Worm (Caenorhabditis elegans) whole organism, L1 larva: ENCODE data around the gene pat-3.

ENCODE experiments used
- C04F5.9 ChIP-seq: sonication (generic microtip); optimal IDR thresholded peaks from 2 replicates; lab custom pipeline; 2016; ENCODE audit warnings: missing genetic modification characterization, missing compliant biosample characterization
- alr-1 ChIP-seq: fragments of 200-800 bp; sonication (Bioruptor generic); optimal IDR thresholded peaks from 2 replicates; lab custom pipeline; 2018; ENCODE audit warnings: borderline replicate concordance, mild to moderate bottlenecking, missing genetic modification characterization, missing compliant biosample characterization
- ama-1 ChIP-seq: fragments of 150-350 bp; optimal IDR thresholded peaks from 2 replicates; lab custom pipeline; 2014
- ceh-63 ChIP-seq: fragments of 200-800 bp; sonication (Bioruptor generic); optimal IDR thresholded peaks from 2 replicates; lab custom pipeline; 2018; ENCODE audit warnings: mild to moderate bottlenecking, missing genetic modification characterization, missing compliant biosample characterization
- ceh-8 ChIP-seq: fragments of 200-800 bp; sonication (Bioruptor generic); optimal IDR thresholded peaks from 2 replicates; lab custom pipeline; 2018; ENCODE audit warnings: mild to moderate bottlenecking, missing genetic modification characterization, moderate library complexity, missing compliant biosample characterization
- ceh-82 ChIP-seq, 3 experiments: fragments of 150-350 bp in 1 of 3; sonication (generic microtip) in 2 of 3; optimal IDR thresholded peaks; 2 replicates each; lab custom pipeline; 2014 to 2017; ENCODE audit warnings: missing biosample characterization in 3 of 3, missing genetic modification characterization in 3 of 3
- ceh-88 ChIP-seq: fragments of 200-800 bp; sonication (Bioruptor generic); IDR thresholded peaks from 2 replicates; pipeline ENCODE4 v1.3.6; 2022; ENCODE audit warnings: missing genetic modification characterization, missing compliant biosample characterization
- ceh-90 ChIP-seq: sonication (generic microtip); optimal IDR thresholded peaks from 2 replicates; lab custom pipeline; 2016; ENCODE audit warnings: missing genetic modification characterization, missing compliant biosample characterization
- ces-1 ChIP-seq: fragments of 150-350 bp; optimal IDR thresholded peaks from 2 replicates; lab custom pipeline; 2014; ENCODE audit warnings: missing biosample characterization, missing genetic modification reagents, missing genetic modification characterization
- dsc-1 ChIP-seq: sonication (generic microtip); optimal IDR thresholded peaks from 2 replicates; lab custom pipeline; 2016; ENCODE audit warnings: mild to moderate bottlenecking, missing genetic modification characterization, missing compliant biosample characterization
- efl-1 ChIP-seq, 4 experiments: fragments of 150-350 bp; optimal IDR thresholded peaks in 3 of 4; peaks in 1 of 4; 1 replicate in 1 of 4; 2 replicates in 3 of 4; lab custom pipeline; 2014; ENCODE audit warnings: missing biosample characterization in 2 of 4, missing genetic modification characterization in 2 of 4, missing genetic modification reagents in 2 of 4
- egl-13 ChIP-seq: sonication (generic microtip); optimal IDR thresholded peaks from 2 replicates; lab custom pipeline; 2016; ENCODE audit warnings: missing genotype, missing genetic modification reagents, missing genetic modification characterization, missing compliant biosample characterization
- elt-2 ChIP-seq: sonication (generic microtip); optimal IDR thresholded peaks from 2 replicates; lab custom pipeline; 2016; ENCODE audit warnings: missing genetic modification characterization, mild to moderate bottlenecking, inconsistent platforms, missing compliant biosample characterization, missing genetic modification reagents
- fkh-10 ChIP-seq: sonication (generic microtip); optimal IDR thresholded peaks from 2 replicates; lab custom pipeline; 2017; ENCODE audit warnings: missing biosample characterization, missing genetic modification reagents, missing genetic modification characterization
- fkh-4 ChIP-seq: sonication (generic microtip); optimal IDR thresholded peaks from 2 replicates; lab custom pipeline; 2016; ENCODE audit warnings: missing compliant biosample characterization, missing genetic modification characterization, borderline replicate concordance
- hlh-17 ChIP-seq: fragments of 200-800 bp; sonication (Bioruptor generic); optimal IDR thresholded peaks from 2 replicates; lab custom pipeline; 2018; ENCODE audit warnings: missing genetic modification characterization, mild to moderate bottlenecking, missing compliant biosample characterization, moderate library complexity, borderline replicate concordance
- hpl-2 ChIP-seq: fragments of 150-350 bp; optimal IDR thresholded peaks from 2 replicates; lab custom pipeline; 2014; ENCODE audit warnings: missing biosample characterization, missing genetic modification reagents, missing genetic modification characterization
- isw-1 ChIP-seq: fragments of 200-800 bp; sonication (Bioruptor generic); IDR thresholded peaks from 2 replicates; pipeline ENCODE4 v1.3.6; 2022; ENCODE audit warnings: missing genetic modification characterization, missing compliant biosample characterization
- jun-1 ChIP-seq: fragments of 150-350 bp; optimal IDR thresholded peaks from 2 replicates; lab custom pipeline; 2014; ENCODE audit warnings: missing biosample characterization, missing genetic modification reagents, missing genetic modification characterization
- lin-13 ChIP-seq: fragments of 150-350 bp; optimal IDR thresholded peaks from 2 replicates; lab custom pipeline; 2014; ENCODE audit warnings: missing biosample characterization, missing genetic modification reagents, missing genetic modification characterization
- lin-14 ChIP-seq: fragments of 200-800 bp; sonication (Bioruptor generic); optimal IDR thresholded peaks from 2 replicates; lab custom pipeline; 2018; ENCODE audit warnings: mild to moderate bottlenecking, missing genetic modification characterization, moderate library complexity, missing compliant biosample characterization
- lin-15B ChIP-seq: fragments of 150-350 bp; sonication (generic microtip); optimal IDR thresholded peaks from 3 replicates; lab custom pipeline; 2014; ENCODE audit warnings: missing biosample characterization, missing genetic modification characterization
- mdl-1 ChIP-seq, 2 experiments: fragments of 150-350 bp; optimal IDR thresholded peaks; 2 replicates each; lab custom pipeline; 2014 to 2017; ENCODE audit warnings: missing biosample characterization in 2 of 2, missing genetic modification characterization in 2 of 2, inconsistent platforms in 1 of 2
- mef-2 ChIP-seq: fragments of 150-350 bp; optimal IDR thresholded peaks from 2 replicates; lab custom pipeline; 2014; ENCODE audit warnings: missing biosample characterization, missing genetic modification characterization
- nhr-11 ChIP-seq: fragments of 150-350 bp; optimal IDR thresholded peaks from 2 replicates; lab custom pipeline; 2014; ENCODE audit warnings: missing biosample characterization, missing genetic modification characterization
- nhr-19 ChIP-seq: fragments of 200-800 bp; sonication (Bioruptor generic); conservative IDR thresholded peaks from 2 replicates; pipeline ENCODE4 v1.3.6; 2022; ENCODE audit warnings: missing genetic modification characterization, missing compliant biosample characterization
- nhr-20 ChIP-seq: sonication (generic microtip); optimal IDR thresholded peaks from 2 replicates; lab custom pipeline; 2016; ENCODE audit warnings: mild to moderate bottlenecking, missing genetic modification characterization, missing compliant biosample characterization
- nhr-28 ChIP-seq: fragments of 150-350 bp; optimal IDR thresholded peaks from 2 replicates; lab custom pipeline; 2014; ENCODE audit warnings: missing biosample characterization, missing genetic modification characterization
- nhr-77 ChIP-seq: fragments of 150-350 bp; optimal IDR thresholded peaks from 2 replicates; lab custom pipeline; 2014; ENCODE audit warnings: missing biosample characterization, missing genetic modification characterization
- nhr-84 ChIP-seq: sonication (generic microtip); optimal IDR thresholded peaks from 2 replicates; lab custom pipeline; 2017; ENCODE audit warnings: missing biosample characterization, missing genetic modification characterization
- nhr-85 ChIP-seq: sonication (generic microtip); peaks from one replicate; lab custom pipeline; 2016; ENCODE audit warnings: missing genetic modification characterization, inconsistent platforms, missing compliant biosample characterization
- nhr-90 ChIP-seq: sonication (generic microtip); optimal IDR thresholded peaks from 2 replicates; lab custom pipeline; 2016; ENCODE audit warnings: mild to moderate bottlenecking, missing genetic modification characterization, missing compliant biosample characterization; ENCODE audit not compliant: poor library complexity
- pax-3 ChIP-seq: fragments of 200-800 bp; sonication (Bioruptor generic); optimal IDR thresholded peaks from 2 replicates; lab custom pipeline; 2018; ENCODE audit warnings: mild to moderate bottlenecking, missing genetic modification characterization, moderate library complexity, missing compliant biosample characterization
- pqm-1 ChIP-seq: sonication (generic microtip); optimal IDR thresholded peaks from 3 replicates; lab custom pipeline; 2017; ENCODE audit warnings: missing biosample characterization, missing genetic modification characterization
- rnt-1 ChIP-seq: sonication (generic microtip); optimal IDR thresholded peaks from 2 replicates; lab custom pipeline; 2016; ENCODE audit warnings: mild to moderate bottlenecking, missing genetic modification characterization, moderate library complexity, missing compliant biosample characterization
- skn-1 ChIP-seq: fragments of 150-350 bp; optimal IDR thresholded peaks from 2 replicates; lab custom pipeline; 2014; ENCODE audit warnings: missing biosample characterization, missing genetic modification characterization
- snpc-4 ChIP-seq: fragments of 150-350 bp; optimal IDR thresholded peaks from 2 replicates; lab custom pipeline; 2014; ENCODE audit warnings: missing biosample characterization, missing genetic modification characterization
- sptf-1 ChIP-seq: fragments of 150-350 bp; optimal IDR thresholded peaks from 2 replicates; lab custom pipeline; 2014; ENCODE audit warnings: missing biosample characterization, missing genetic modification characterization
- swsn-7 ChIP-seq: sonication (generic microtip); optimal IDR thresholded peaks from 2 replicates; lab custom pipeline; 2016; ENCODE audit warnings: missing genetic modification characterization, missing compliant biosample characterization
- tbx-2 ChIP-seq: sonication (generic microtip); optimal IDR thresholded peaks from 2 replicates; lab custom pipeline; 2016; ENCODE audit warnings: missing genetic modification characterization, missing compliant biosample characterization
- tlp-1 ChIP-seq: fragments of 150-350 bp; optimal IDR thresholded peaks from 2 replicates; lab custom pipeline; 2014; ENCODE audit warnings: missing biosample characterization, missing genetic modification characterization
- xbp-1 ChIP-seq: sonication (generic microtip); optimal IDR thresholded peaks from 2 replicates; lab custom pipeline; 2016; ENCODE audit warnings: missing genetic modification characterization, missing compliant biosample characterization
- zag-1 ChIP-seq: fragments of 150-350 bp; optimal IDR thresholded peaks from 2 replicates; lab custom pipeline; 2014; ENCODE audit warnings: missing biosample characterization, missing genetic modification characterization

Gene pat-3

ce11 chrIII:3887586-3887985 lies 26.4 kb downstream of the pat-3 start (continued):
- TF ChIP-seq nhr-19 (no peak), nhr-90 (tag; lab: Kevin White, UChicago) (no peak), ceh-88 (GFP tag; lab: Robert Waterston, UW) (no peak), isw-1 (GFP tag; lab: Robert Waterston, UW) (no peak), pqm-1 (tag; lab: Kevin White, UChicago) (peak; percentile 59), rnt-1 (tag; lab: Kevin White, UChicago) (no peak), nhr-11 (tag; lab: Kevin White, UChicago) (no peak), fkh-4 (tag; lab: Kevin White, UChicago) (no peak), lin-15B (tag; lab: Kevin White, UChicago) (peak; percentile 57), mef-2 (tag; lab: Kevin White, UChicago) (no peak), alr-1 (no peak), ceh-8 (GFP tag; lab: Kevin White, UChicago) (no peak), pax-3 (no peak), nhr-20 (tag; lab: Kevin White, UChicago) (peak; percentile 24), ceh-82 (tag; optimal IDR thresholded peaks at IDR 0.05; lab: Kevin White, UChicago) (peak in 1 of 3 experiments; percentile 12), ceh-90 (no peak), sptf-1 (no peak), tlp-1 (tag; lab: Kevin White, UChicago) (no peak), fkh-10 (GFP tag; lab: Kevin White, UChicago) (no peak), ces-1 (no peak), hpl-2 (GFP tag; lab: Kevin White, UChicago) (no peak), xbp-1 (tag; lab: Kevin White, UChicago) (no peak), nhr-77 (tag; lab: Kevin White, UChicago) (peak; percentile 10), nhr-28 (no peak), egl-13 (no peak), lin-14 (GFP tag; lab: Kevin White, UChicago) (peak; percentile 58), hlh-17 (GFP tag; lab: Kevin White, UChicago) (no peak), jun-1 (tag; lab: Kevin White, UChicago) (peak; percentile 15), elt-2 (peak; percentile 29)

ce11 chrIII:3883146-3883545 lies 30.8 kb downstream of the pat-3 start:
- TF ChIP-seq lin-13 (GFP tag; lab: Kevin White, UChicago) = no peak
- TF ChIP-seq lin-14 (GFP tag; lab: Kevin White, UChicago) = peak; percentile 62
- TF ChIP-seq tbx-2 (tag; lab: Kevin White, UChicago) = no peak
- peak; percentile 7 for TF ChIP-seq zag-1 (tag; lab: Kevin White, UChicago)
- TF ChIP-seq dsc-1 (tag; lab: Kevin White, UChicago) = peak; percentile 68
- TF ChIP-seq C04F5.9 (tag; lab: Kevin White, UChicago) = no peak

- TF ChIP-seq swsn-7 (tag; lab: Kevin White, UChicago) (no peak), ceh-63 (no peak), mef-2 (tag; lab: Kevin White, UChicago) (no peak), nhr-85 (tag; lab: Kevin White, UChicago) (peak; percentile 54), nhr-84 (no peak), efl-1 (optimal IDR thresholded peaks at IDR 0.05; lab: Kevin White, UChicago) (no peak), efl-1 (GFP tag; optimal IDR thresholded peaks at IDR 0.05 in 1 of 2; lab: Kevin White, UChicago) (peak in 1 of 2 experiments; percentile 87), ama-1 (lab: Kevin White, UChicago) (no peak), skn-1 (peak; percentile 79), mdl-1 (tag; optimal IDR thresholded peaks at IDR 0.05; lab: Kevin White, UChicago) (no peak), snpc-4 (tag; lab: Kevin White, UChicago) (no peak)
These were observed 34.8 kb downstream of the pat-3 start for ce11 chrIII:3878986-3879756.
